Worm (Caenorhabditis elegans) whole organism, mixed stage, embryonic: ENCODE measurements around the gene Y23B4A.1.

Source experiments
- M03D4.4 ChIP-seq: sonication (generic microtip); optimal IDR thresholded peaks from 2 replicates; lab custom pipeline; 2017; ENCODE audit warnings: mild to moderate bottlenecking, missing genetic modification characterization, missing compliant biosample characterization
- bed-3 ChIP-seq: fragments of 200-800 bp; sonication (Bioruptor generic); optimal IDR thresholded peaks from 3 replicates; lab custom pipeline; 2018; ENCODE audit warnings: mild to moderate bottlenecking, missing genetic modification characterization, moderate library complexity, missing compliant biosample characterization
- ceh-43 ChIP-seq: fragments of 200-800 bp; sonication (Bioruptor generic); optimal IDR thresholded peaks from 2 replicates; lab custom pipeline; 2018; ENCODE audit warnings: mild to moderate bottlenecking, missing genetic modification characterization, moderate library complexity, missing compliant biosample characterization
- ceh-83 ChIP-seq: fragments of 200-800 bp; sonication (Bioruptor generic); optimal IDR thresholded peaks from 2 replicates; lab custom pipeline; 2018; ENCODE audit warnings: mild to moderate bottlenecking, missing genetic modification characterization, missing compliant biosample characterization
- ces-1 ChIP-seq: fragments of 150-350 bp; optimal IDR thresholded peaks from 2 replicates; lab custom pipeline; 2014; ENCODE audit warnings: missing biosample characterization, missing genetic modification reagents, missing genetic modification characterization
- cnd-1 ChIP-seq: fragments of 200-800 bp; sonication (Bioruptor generic); optimal IDR thresholded peaks from 2 replicates; lab custom pipeline; 2018; ENCODE audit warnings: mild to moderate bottlenecking, missing genetic modification characterization, missing compliant biosample characterization
- drap-1 ChIP-seq: fragments of 200-800 bp; sonication (Bioruptor generic); optimal IDR thresholded peaks from 3 replicates; lab custom pipeline; 2018; ENCODE audit warnings: mild to moderate bottlenecking, missing genetic modification characterization, missing compliant biosample characterization
- hlh-1 ChIP-seq: fragments of 150-350 bp; optimal IDR thresholded peaks from 2 replicates; lab custom pipeline; 2014; ENCODE audit warnings: missing biosample characterization, missing genetic modification reagents, missing genetic modification characterization
- mab-5 ChIP-seq: fragments of 150-350 bp; optimal IDR thresholded peaks from 2 replicates; lab custom pipeline; 2014; ENCODE audit warnings: missing biosample characterization, missing genetic modification characterization
- mls-2 ChIP-seq: sonication (generic microtip); optimal IDR thresholded peaks from 2 replicates; lab custom pipeline; 2016; ENCODE audit warnings: mild to moderate bottlenecking, missing genetic modification characterization, moderate library complexity, missing compliant biosample characterization
- nhr-12 ChIP-seq: fragments of 150-350 bp; optimal IDR thresholded peaks from 2 replicates; lab custom pipeline; 2014; ENCODE audit warnings: missing biosample characterization, missing genetic modification characterization
- nhr-2 ChIP-seq: fragments of 150-350 bp; optimal IDR thresholded peaks from 2 replicates; lab custom pipeline; 2014; ENCODE audit warnings: missing biosample characterization, missing genetic modification characterization
- nhr-237 ChIP-seq: fragments of 150-350 bp; optimal IDR thresholded peaks from 2 replicates; lab custom pipeline; 2014; ENCODE audit warnings: missing biosample characterization, missing genetic modification characterization
- nhr-28 ChIP-seq: fragments of 150-350 bp; optimal IDR thresholded peaks from 2 replicates; lab custom pipeline; 2014; ENCODE audit warnings: missing biosample characterization, missing genetic modification characterization
- unc-62 ChIP-seq: fragments of 150-350 bp; optimal IDR thresholded peaks from 2 replicates; lab custom pipeline; 2014; ENCODE audit warnings: missing biosample characterization, missing genetic modification reagents, missing genetic modification characterization
- zip-8 ChIP-seq: fragments of 150-350 bp; optimal IDR thresholded peaks from 2 replicates; lab custom pipeline; 2014; ENCODE audit warnings: missing biosample characterization, missing genetic modification characterization
- ztf-11 ChIP-seq: fragments of 150-350 bp; optimal IDR thresholded peaks from 2 replicates; lab custom pipeline; 2014; ENCODE audit warnings: missing biosample characterization, missing genetic modification characterization

Gene Y23B4A.1

ce11 chrX:5877039-5877438 lies 40.1 kb downstream of the Y23B4A.1 start:
- no peak for TF ChIP-seq ztf-11 (tag; lab: Kevin White, UChicago)
- no peak for TF ChIP-seq ceh-83 (GFP tag; lab: Kevin White, UChicago)
- no peak for TF ChIP-seq hlh-1 (tag; lab: Kevin White, UChicago)
- TF ChIP-seq ces-1 (GFP tag; lab: Kevin White, UChicago) = peak; percentile 35
- TF ChIP-seq nhr-12 (tag; lab: Kevin White, UChicago) = no peak
- no peak for TF ChIP-seq cnd-1 (tag; lab: Kevin White, UChicago)
- no peak for TF ChIP-seq bed-3 (GFP tag; lab: Kevin White, UChicago)

DNA sequence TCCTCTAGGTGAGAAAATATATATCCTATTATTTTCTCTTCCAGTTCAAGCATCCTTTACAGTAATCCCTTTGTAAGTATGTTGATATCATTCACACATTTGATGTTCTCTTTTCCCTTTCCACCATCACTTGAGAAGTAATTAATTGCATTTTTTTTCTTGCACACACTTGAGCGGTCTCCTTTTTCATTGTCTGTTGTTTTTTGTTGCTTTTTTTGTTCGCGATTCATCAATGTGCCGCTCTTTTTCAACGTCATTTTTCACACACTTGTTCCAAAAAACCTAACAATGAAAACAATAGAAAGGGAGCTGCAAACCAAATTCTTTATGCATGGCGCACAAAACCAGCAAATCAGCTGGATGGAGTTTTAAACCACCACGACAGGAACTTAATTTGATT lies 41.6 kb downstream of the Y23B4A.1 start, which contains the start of gene F49E10.4:
Gene F49E10.4, plus strand, starts transcription at position 301 of the 400 bp plus-strand sequence.
- TF ChIP-seq zip-8 (tag; lab: Kevin White, UChicago) (no peak), mab-5 (tag; lab: Kevin White, UChicago) (no peak), ces-1 (GFP tag; lab: Kevin White, UChicago) (peak; percentile 24)

DNA sequence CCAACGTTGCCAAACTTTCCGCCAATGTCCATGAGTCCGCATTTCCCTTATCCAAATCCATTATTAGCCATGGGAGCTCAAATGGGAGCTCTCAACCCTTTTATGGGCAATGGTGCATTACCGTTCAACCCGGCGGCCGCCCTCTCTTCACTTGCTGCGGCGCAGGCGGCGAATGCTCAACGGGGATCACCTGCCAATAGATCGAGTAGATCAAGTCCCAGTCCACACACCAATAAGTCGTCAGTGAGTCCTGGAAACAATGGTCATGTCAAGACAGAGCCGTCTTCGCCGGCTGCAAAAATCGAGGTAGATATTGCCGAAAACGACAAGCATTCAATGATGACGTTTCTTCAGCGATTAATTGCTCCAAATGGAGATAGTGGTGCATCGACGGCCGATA lies 45.0 kb downstream of the Y23B4A.1 start:
- TF ChIP-seq nhr-12 (tag; lab: Kevin White, UChicago) (no peak), mab-5 (tag; lab: Kevin White, UChicago) (no peak), zip-8 (tag; lab: Kevin White, UChicago) (no peak), mls-2 (tag; lab: Kevin White, UChicago) (no peak)

DNA sequence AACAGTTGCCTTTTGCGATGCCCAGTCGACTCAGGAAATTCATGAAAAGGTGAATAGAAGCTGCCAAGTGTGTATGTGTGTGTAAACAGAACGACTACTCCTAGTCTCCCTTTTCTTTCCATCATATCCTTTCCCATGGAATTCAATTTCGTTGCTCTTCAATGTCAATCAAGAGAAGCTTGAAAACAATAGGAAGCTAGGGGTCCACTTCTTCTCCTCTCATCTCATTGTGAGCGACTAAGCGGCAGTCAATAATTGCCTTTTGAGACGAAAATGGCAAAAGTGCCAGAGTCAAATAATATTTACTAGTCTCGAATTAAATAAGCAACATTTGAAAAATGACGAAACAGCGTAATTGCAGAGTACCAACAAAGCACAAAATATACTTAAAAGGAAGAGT lies 47.6 kb downstream of the Y23B4A.1 start:
- TF ChIP-seq ces-1 (GFP tag; lab: Kevin White, UChicago) (peak; percentile 90), ceh-83 (GFP tag; lab: Kevin White, UChicago) (no peak)

DNA sequence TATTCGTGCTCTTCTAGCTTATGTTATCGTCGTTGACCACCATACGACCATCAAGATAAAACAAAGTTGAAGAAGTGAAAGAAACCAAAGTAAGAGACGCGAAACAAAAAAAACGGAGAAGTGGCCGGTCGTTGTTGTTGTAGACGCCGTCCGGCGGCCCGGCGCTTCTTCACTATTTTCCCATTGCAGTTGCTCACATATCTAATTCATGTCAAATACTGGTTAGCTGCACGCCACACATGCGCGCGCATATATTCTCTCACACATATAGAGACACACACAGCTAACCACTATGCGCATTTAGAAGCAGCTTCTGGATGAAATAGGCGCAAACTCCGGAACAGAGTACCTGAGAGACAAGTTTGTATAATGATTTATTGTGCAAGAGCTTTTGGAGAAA lies 49.2 kb downstream of the Y23B4A.1 start:
- TF ChIP-seq drap-1 = no peak
- no peak for TF ChIP-seq M03D4.4 (tag; lab: Kevin White, UChicago)
- no peak for TF ChIP-seq unc-62
- no peak for TF ChIP-seq nhr-237
- TF ChIP-seq ceh-43 (GFP tag; lab: Kevin White, UChicago) = no peak
- no peak for TF ChIP-seq bed-3 (GFP tag; lab: Kevin White, UChicago)
- TF ChIP-seq zip-8 (tag; lab: Kevin White, UChicago) = no peak
- TF ChIP-seq nhr-2 = no peak
- no peak for TF ChIP-seq nhr-28
- no peak for TF ChIP-seq ztf-11 (tag; lab: Kevin White, UChicago)
